Worm (Caenorhabditis elegans) whole organism, L2 larva: ENCODE measurements around the gene srj-29.

ENCODE experiments used
- alr-1 ChIP-seq: fragments of 150-350 bp; optimal IDR thresholded peaks from 2 replicates; lab custom pipeline; 2014; ENCODE audit warnings: missing biosample characterization, missing genetic modification characterization
- egl-27 ChIP-seq: sonication (generic microtip); optimal IDR thresholded peaks from 3 replicates; lab custom pipeline; 2017; ENCODE audit warnings: missing biosample characterization, missing genetic modification reagents, missing genetic modification characterization
- fos-1 ChIP-seq: fragments of 150-350 bp; optimal IDR thresholded peaks from 2 replicates; lab custom pipeline; 2014; ENCODE audit warnings: missing biosample characterization, missing genetic modification characterization
- mdl-1 ChIP-seq, 2 experiments: fragments of 150-350 bp in 1 of 2; sonication (generic microtip) in 1 of 2; optimal IDR thresholded peaks; 2 replicates each; lab custom pipeline; 2017; ENCODE audit warnings: missing biosample characterization in 2 of 2, missing genetic modification characterization in 2 of 2
- nhr-12 ChIP-seq: fragments of 150-350 bp; optimal IDR thresholded peaks from 2 replicates; lab custom pipeline; 2014; ENCODE audit warnings: missing biosample characterization, missing genetic modification characterization
- peb-1 ChIP-seq: fragments of 150-350 bp; optimal IDR thresholded peaks from 2 replicates; lab custom pipeline; 2014; ENCODE audit warnings: missing biosample characterization, missing genetic modification characterization
- sma-3 ChIP-seq: sonication (generic microtip); optimal IDR thresholded peaks from 2 replicates; lab custom pipeline; 2016; ENCODE audit warnings: missing genetic modification reagents, missing genetic modification characterization, missing compliant biosample characterization
- ztf-4 ChIP-seq: fragments of 150-350 bp; optimal IDR thresholded peaks from 2 replicates; lab custom pipeline; 2014; ENCODE audit warnings: missing biosample characterization, missing genetic modification characterization

DNA sequence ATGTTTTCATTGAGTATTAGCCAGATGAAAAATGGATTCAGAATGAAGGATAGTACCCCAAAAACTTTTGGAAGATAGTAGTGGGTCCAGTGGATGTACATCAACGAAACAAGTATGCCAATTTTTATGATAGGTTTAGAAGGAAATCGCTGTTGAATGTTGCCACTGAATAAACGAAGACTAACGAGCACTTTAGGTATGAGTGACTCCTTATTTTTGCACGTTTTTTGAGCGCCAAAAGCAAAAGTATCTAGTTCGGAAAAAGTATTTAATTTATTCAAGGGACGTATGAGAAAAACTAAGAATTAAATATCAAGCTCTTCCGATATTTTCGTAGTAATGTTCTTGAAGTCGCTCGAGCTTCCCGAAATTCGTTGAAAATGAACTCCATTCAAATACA is 1.6 kb upstream of the srj-29 start, which contains the start of gene srj-10:
- TF ChIP-seq egl-27 (tag; lab: Kevin White, UChicago) (no peak), sma-3 (GFP tag; lab: Kevin White, UChicago) (no peak), alr-1 (no peak), mdl-1 (tag; optimal IDR thresholded peaks at IDR 0.05; lab: Kevin White, UChicago) (no peak), ztf-4 (tag; lab: Kevin White, UChicago) (no peak), nhr-12 (no peak), peb-1 (tag; lab: Kevin White, UChicago) (no peak), fos-1 (tag; lab: Kevin White, UChicago) (no peak)
